Worm (Caenorhabditis elegans): Measurements from ENCODE around the gene mut-7.

Gene mut-7

DNA sequence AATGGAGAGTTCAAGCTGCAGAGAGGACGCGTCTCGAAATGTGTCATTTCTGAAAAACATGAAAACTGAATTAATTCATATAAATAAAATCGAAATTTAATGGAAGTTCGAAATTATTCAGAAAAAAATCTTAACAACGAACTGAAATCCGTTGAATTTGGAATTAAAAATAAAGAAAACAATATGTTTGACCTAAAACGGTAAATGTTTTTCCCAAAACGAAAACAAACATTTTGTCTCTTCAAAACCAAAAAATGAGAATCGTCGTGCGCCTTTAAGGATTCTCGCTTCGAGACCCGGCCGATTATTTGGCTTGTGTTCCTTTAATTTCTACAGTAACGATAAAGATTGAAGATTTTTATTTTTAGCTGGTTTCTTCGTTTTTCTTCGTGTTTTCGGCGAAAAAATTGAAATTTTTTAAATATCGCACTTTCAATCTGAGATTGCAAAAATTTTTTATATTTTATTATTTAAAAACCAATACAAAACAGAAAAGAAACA, 17.3 kb upstream of the mut-7 start, which contains the start of gene C48B4.7 (continued):
- TF ChIP-seq athp-1 (tag; optimal IDR thresholded peaks at IDR 0.05) = no peak
- TF ChIP-seq F49E8.2 (tag; optimal IDR thresholded peaks at IDR 0.05; ENCODE audit: insufficient read depth) = peak; percentile 44
- peak; percentile 37 for TF ChIP-seq snpc-3.4 (tag; optimal IDR thresholded peaks at IDR 0.05)
- no peak for TF ChIP-seq akir-1 (GFP tag; optimal IDR thresholded peaks at IDR 0.05)
- no peak for TF ChIP-seq fkh-3 (tag; optimal IDR thresholded peaks at IDR 0.05)
- TF ChIP-seq hsf-1 (GFP tag; IDR thresholded peaks at IDR 0.05) = no peak
- peak; percentile 78 for TF ChIP-seq xnd-1 (tag; optimal IDR thresholded peaks at IDR 0.05)
- TF ChIP-seq nhr-80 (tag; optimal IDR thresholded peaks at IDR 0.05) = no peak
- no peak for TF ChIP-seq attf-5 (GFP tag; optimal IDR thresholded peaks at IDR 0.05)
- no peak for TF ChIP-seq lin-40 (tag; optimal IDR thresholded peaks at IDR 0.05)
- no peak for TF ChIP-seq B0336.3 (GFP tag; IDR thresholded peaks at IDR 0.05)
- peak; percentile 78 for TF ChIP-seq madf-8 (GFP tag; conservative IDR thresholded peaks at IDR 0.05)
- TF ChIP-seq snpc-1.1 (tag; optimal IDR thresholded peaks at IDR 0.05; ENCODE audit: insufficient read depth) = no peak
- TF ChIP-seq atf-7 (tag; optimal IDR thresholded peaks at IDR 0.05) = no peak
- no peak for TF ChIP-seq ceh-27 (GFP tag; optimal IDR thresholded peaks at IDR 0.05)
- no peak for TF ChIP-seq lin-54 (GFP tag; optimal IDR thresholded peaks at IDR 0.05)
- TF ChIP-seq C17E4.6 (GFP tag; IDR thresholded peaks at IDR 0.05) = no peak
- TF ChIP-seq zfh-2 (GFP tag; conservative IDR thresholded peaks at IDR 0.05) = no peak
- TF ChIP-seq efl-1 (GFP tag; optimal IDR thresholded peaks at IDR 0.05) = peak; percentile 31
- no peak for TF ChIP-seq ceh-58 (GFP tag; IDR thresholded peaks at IDR 0.05)
- no peak for TF ChIP-seq hrde-1 (tag; optimal IDR thresholded peaks at IDR 0.05; ENCODE audit: borderline replicate concordance)
- TF ChIP-seq attf-3 (GFP tag; conservative IDR thresholded peaks at IDR 0.05) = no peak

DNA sequence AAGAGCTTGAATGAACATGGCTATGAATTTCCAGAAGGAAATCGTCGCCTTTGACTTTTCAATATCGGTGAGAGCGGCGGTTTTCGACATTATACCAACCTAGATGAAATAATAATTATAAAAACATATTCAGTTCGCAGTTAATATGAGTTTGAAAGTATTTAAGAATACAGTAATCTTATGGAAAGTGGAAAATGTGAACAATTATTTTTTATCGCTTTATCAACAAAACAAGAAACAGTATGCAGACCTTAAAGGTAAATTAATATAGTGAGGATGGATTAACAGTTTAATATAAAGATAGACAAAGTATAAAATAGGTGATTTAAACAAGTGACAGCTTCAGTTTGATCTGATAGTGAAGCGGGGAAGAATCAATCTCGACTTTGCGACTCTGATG, 16.3 kb upstream of the mut-7 start, which contains the start of gene C48B4.6:
Gene C48B4.6, minus strand, starts transcription at position 101 of the 400 bp plus-strand sequence.
- TF ChIP-seq repo-1 (tag; optimal IDR thresholded peaks at IDR 0.05) (no peak), zfh-2 (GFP tag; conservative IDR thresholded peaks at IDR 0.05) (no peak), F37B4.10 (GFP tag; IDR thresholded peaks at IDR 0.05) (no peak), T26A5.8 (tag; optimal IDR thresholded peaks at IDR 0.05) (no peak), athp-1 (tag; optimal IDR thresholded peaks at IDR 0.05) (no peak), F49E8.2 (tag; optimal IDR thresholded peaks at IDR 0.05; ENCODE audit: insufficient read depth) (no peak), F57A8.1 (GFP tag; optimal IDR thresholded peaks at IDR 0.05) (no peak), Y53G8AR.9 (GFP tag; conservative IDR thresholded peaks at IDR 0.05) (no peak)

DNA sequence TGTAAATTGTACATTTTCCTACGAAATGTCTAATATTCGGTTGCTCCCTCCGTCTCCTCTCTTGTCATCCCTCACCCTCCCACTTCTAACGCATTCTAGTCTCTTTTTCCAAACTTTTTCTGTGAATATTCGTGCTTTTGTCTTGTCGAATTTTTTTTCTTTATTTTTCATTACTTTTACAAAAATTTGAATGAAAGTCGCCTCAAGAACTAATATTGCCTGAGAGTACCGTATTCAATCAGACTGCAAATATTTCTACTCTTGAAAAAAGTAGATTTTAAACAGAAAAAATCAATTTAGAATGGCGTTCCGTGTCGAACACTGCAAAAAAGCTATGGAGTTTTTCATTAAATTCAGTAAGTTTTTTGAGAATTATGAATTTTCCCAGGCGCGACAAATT, 14.1 kb upstream of the mut-7 start, which contains the start of gene ZK1098.11:
Gene ZK1098.11, plus strand, starts transcription at position 301 of the 400 bp plus-strand sequence.
- no peak for TF ChIP-seq hrde-1 (tag; optimal IDR thresholded peaks at IDR 0.05; ENCODE audit: borderline replicate concordance)
- no peak for TF ChIP-seq lir-1 (GFP tag; conservative IDR thresholded peaks at IDR 0.05)
- TF ChIP-seq rcor-1 (GFP tag; IDR thresholded peaks at IDR 0.05) = no peak
- TF ChIP-seq pha-4 (tag; optimal IDR thresholded peaks at IDR 0.05) = no peak
- TF ChIP-seq attf-5 (GFP tag; optimal IDR thresholded peaks at IDR 0.05) = no peak
- TF ChIP-seq F37B4.10 (GFP tag; IDR thresholded peaks at IDR 0.05) = no peak
- no peak for TF ChIP-seq let-607 (tag; optimal IDR thresholded peaks at IDR 0.05)
- TF ChIP-seq Y53G8AR.9 (GFP tag; conservative IDR thresholded peaks at IDR 0.05) = no peak
- no peak for TF ChIP-seq nfya-2 (GFP tag; IDR thresholded peaks at IDR 0.05)
- no peak for TF ChIP-seq ztf-6 (GFP tag; IDR thresholded peaks at IDR 0.05)
- TF ChIP-seq ztf-28 (GFP tag; IDR thresholded peaks at IDR 0.05) = no peak
- no peak for TF ChIP-seq tbp1 (GFP tag; optimal IDR thresholded peaks at IDR 0.05)
- no peak for TF ChIP-seq ztf-18 (tag; optimal IDR thresholded peaks at IDR 0.05)
- no peak for TF ChIP-seq lsl-1 (GFP tag; optimal IDR thresholded peaks at IDR 0.05)
- TF ChIP-seq akir-1 (GFP tag; optimal IDR thresholded peaks at IDR 0.05) = no peak
- TF ChIP-seq atf-7 (tag; optimal IDR thresholded peaks at IDR 0.05) = no peak
- TF ChIP-seq ccch-3 (GFP tag; optimal IDR thresholded peaks at IDR 0.05) = no peak
- no peak for TF ChIP-seq hlh-12 (tag; optimal IDR thresholded peaks at IDR 0.05)
